Worm (Caenorhabditis elegans): ENCODE results near the gene C31B8.7.

Gene C31B8.7

ce11 chrV:2920125-2920524, 17.0 kb upstream of the C31B8.7 start:
- TF ChIP-seq T20F7.1 (GFP tag; optimal IDR thresholded peaks at IDR 0.05) (no peak), ztf-11 (tag; optimal IDR thresholded peaks at IDR 0.05) (no peak), madf-9 (GFP tag; conservative IDR thresholded peaks at IDR 0.05) (no peak), ceh-32 (tag; optimal IDR thresholded peaks at IDR 0.05; ENCODE audit: poor library complexity) (no peak), F44E2.7 (GFP tag; IDR thresholded peaks at IDR 0.05) (no peak), dve-1 (tag; optimal IDR thresholded peaks at IDR 0.05; ENCODE audit: insufficient read depth) (no peak), cey-2 (tag; optimal IDR thresholded peaks at IDR 0.05; ENCODE audit: borderline replicate concordance, insufficient read depth) (no peak), snpc-1.2 (GFP tag; IDR thresholded peaks at IDR 0.05) (0 out of 2 replicates have a peak, but pooled peaks have one; percentile 42)

DNA sequence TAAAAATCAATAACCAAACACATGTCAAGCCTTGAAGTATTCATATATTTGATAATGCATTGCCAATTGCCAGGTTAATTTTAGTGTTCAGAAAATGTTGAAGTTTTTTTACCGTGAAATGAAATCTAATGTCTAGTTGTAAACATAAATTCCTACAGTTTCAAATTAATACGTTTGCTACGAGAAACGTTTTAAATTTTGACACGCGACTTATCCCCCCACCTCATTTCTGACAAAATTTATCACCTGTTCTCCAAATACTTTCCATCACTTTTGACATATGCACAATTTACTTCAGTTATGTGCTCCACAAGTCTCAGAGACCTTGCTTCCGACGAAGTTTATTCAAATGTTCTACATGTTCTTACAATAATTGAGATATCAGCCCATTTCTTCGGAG, 10.8 kb upstream of the C31B8.7 start, which contains the start of gene srh-146:
Gene srh-146 (plus strand): TSS at position 301 of the 400 bp plus-strand sequence.
- TF ChIP-seq ceh-32 (tag; optimal IDR thresholded peaks at IDR 0.05; ENCODE audit: poor library complexity), result no peak

DNA sequence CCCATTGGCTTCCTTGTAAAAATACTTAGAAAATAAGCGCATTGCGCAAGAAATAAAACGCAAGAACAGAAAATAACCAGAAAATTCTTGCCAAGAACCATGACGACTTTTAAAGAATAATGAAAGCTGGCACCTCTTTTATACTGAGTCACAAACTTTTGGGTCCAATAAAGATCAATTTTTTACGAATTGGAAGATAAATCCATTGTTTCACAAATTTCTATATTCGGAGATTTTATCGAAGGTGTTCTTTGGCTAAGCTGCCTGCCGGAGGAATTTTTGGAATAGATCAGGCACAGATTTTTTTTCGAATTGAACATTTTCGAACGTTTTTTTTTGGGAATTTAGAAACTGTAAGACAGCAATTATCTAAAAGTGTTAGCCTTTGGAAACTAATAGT, 9.8 kb upstream of the C31B8.7 start, which contains the start of gene C31B8.9:
Gene C31B8.9 (minus strand): TSS at position 101 of the 400 bp plus-strand sequence.
- TF ChIP-seq aha-1 (tag) (peak; percentile 79), nhr-77 (tag; optimal IDR thresholded peaks at IDR 0.05) (no peak), ces-1 (GFP tag; optimal IDR thresholded peaks at IDR 0.05) (no peak)

ce11 chrV:2909525-2909924, 6.4 kb upstream of the C31B8.7 start, which contains the start of gene zmp-3:
Gene zmp-3 (minus strand): TSS chrV:2909625.
- TF ChIP-seq nhr-28 (tag; optimal IDR thresholded peaks at IDR 0.05) (peak; percentile 28), nhr-6 (tag; optimal IDR thresholded peaks at IDR 0.05) (no peak), jun-1 (tag; optimal IDR thresholded peaks at IDR 0.05) (no peak)

ce11 chrV:2899867-2900266, 3.3 kb downstream of the C31B8.7 start, which contains the start of gene str-46:
Gene str-46 (minus strand): TSS chrV:2899967.
- TF ChIP-seq php-3 (GFP tag; IDR thresholded peaks at IDR 0.05) (no peak), fos-1 (tag; optimal IDR thresholded peaks at IDR 0.05) (no peak), hlh-11 (tag; optimal IDR thresholded peaks at IDR 0.05) (no peak), duxl-1 (tag; optimal IDR thresholded peaks at IDR 0.05; ENCODE audit: poor library complexity) (no peak), T20F7.1 (GFP tag; optimal IDR thresholded peaks at IDR 0.05) (no peak), zfp-3 (GFP tag; conservative IDR thresholded peaks at IDR 0.05) (no peak), unc-39 (tag; optimal IDR thresholded peaks at IDR 0.05) (no peak), mxl-2 (GFP tag; conservative IDR thresholded peaks at IDR 0.05) (no peak), daf-16 (GFP tag; optimal IDR thresholded peaks at IDR 0.05) (no peak), daf-16 (tag; optimal IDR thresholded peaks at IDR 0.05) (no peak), dve-1 (tag; optimal IDR thresholded peaks at IDR 0.05; ENCODE audit: insufficient read depth) (no peak), nhr-11 (tag; optimal IDR thresholded peaks at IDR 0.05) (no peak), dmd-8 (GFP tag; IDR thresholded peaks at IDR 0.05) (no peak), D1046.2 (GFP tag; IDR thresholded peaks at IDR 0.05) (no peak), tag-97 (GFP tag; IDR thresholded peaks at IDR 0.05) (no peak), nhr-41 (GFP tag; IDR thresholded peaks at IDR 0.05) (no peak), hlh-30 (tag; optimal IDR thresholded peaks at IDR 0.05; ENCODE audit: insufficient read depth) (no peak), nhr-28 (tag; optimal IDR thresholded peaks at IDR 0.05) (no peak), ceh-20 (GFP tag; IDR thresholded peaks at IDR 0.05) (no peak), attf-4 (tag; optimal IDR thresholded peaks at IDR 0.05) (no peak), daf-19 (GFP tag; conservative IDR thresholded peaks at IDR 0.05) (no peak)

ce11 chrV:2896198-2896660, 6.9 kb downstream of the C31B8.7 start, which contains the start of gene pals-32:
Gene pals-32 (plus strand): TSS chrV:2896610.
- TF ChIP-seq mdl-1 (tag; optimal IDR thresholded peaks at IDR 0.05), result no peak
- no peak for TF ChIP-seq nhr-6 (tag; optimal IDR thresholded peaks at IDR 0.05)
- TF ChIP-seq daf-16 (GFP tag; optimal IDR thresholded peaks at IDR 0.05), result no peak
- TF ChIP-seq daf-16 (tag; optimal IDR thresholded peaks at IDR 0.05), result peak; percentile 62
- peak; percentile 69 for TF ChIP-seq pqm-1 (tag; optimal IDR thresholded peaks at IDR 0.05)
- peak; percentile 55 for TF ChIP-seq nhr-28 (tag; optimal IDR thresholded peaks at IDR 0.05)
- TF ChIP-seq fkh-10 (GFP tag; optimal IDR thresholded peaks at IDR 0.05), result no peak
